Worm (Caenorhabditis elegans): Measurements from ENCODE around the gene nhr-59.

- TF ChIP-seq attf-6 (GFP tag; IDR thresholded peaks at IDR 0.05) (no peak), ceh-27 (GFP tag; optimal IDR thresholded peaks at IDR 0.05) (no peak), ztf-6 (GFP tag; IDR thresholded peaks at IDR 0.05) (no peak), F52B5.7 (tag; optimal IDR thresholded peaks at IDR 0.05) (no peak), lin-54 (GFP tag; optimal IDR thresholded peaks at IDR 0.05) (no peak), ztf-26 (tag; optimal IDR thresholded peaks at IDR 0.05) (no peak), tbp1 (GFP tag; optimal IDR thresholded peaks at IDR 0.05) (no peak)
Measured at ce11 chrV:2281499-2281898, 3.4 kb upstream of the nhr-59 start, which contains the start of gene nhr-228.
